Fruit fly (Drosophila melanogaster): ENCODE measurements around the gene CG12502.
"Not testable (repeated sequence)": the region's sequence is repeated elsewhere in the genome, so short reads cannot be mapped to it uniquely, and the experiment has no call there.

CG12502 gene

DNA sequence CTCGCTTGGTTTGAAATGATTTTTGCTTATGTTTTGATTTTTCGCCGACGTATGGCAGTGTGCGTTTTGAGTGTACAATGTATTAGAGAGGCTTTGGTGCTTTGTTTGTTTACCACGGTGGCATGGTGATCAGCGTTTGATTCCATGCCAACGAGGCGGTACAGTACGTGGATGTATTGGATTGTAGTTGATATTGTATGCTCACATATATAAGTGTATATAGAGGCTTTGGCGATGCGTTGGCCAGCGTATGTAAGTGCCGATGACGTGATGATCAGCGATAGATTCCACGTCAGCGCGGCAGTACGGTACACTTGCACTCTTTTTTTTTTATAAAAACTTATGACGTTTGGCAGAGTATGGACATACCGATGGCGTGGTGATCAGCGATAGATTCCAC lies at the start of gene CG12502:
Gene CG12502, plus strand, starts transcription at position 301 of the 400 bp plus-strand sequence.
- TF ChIP-seq CG13894 (tag; optimal IDR thresholded peaks at IDR 0.05); unpg (GFP tag; optimal IDR thresholded peaks at IDR 0.05); CG12071 (GFP tag; optimal IDR thresholded peaks at IDR 0.05): not testable (repeated sequence)

DNA sequence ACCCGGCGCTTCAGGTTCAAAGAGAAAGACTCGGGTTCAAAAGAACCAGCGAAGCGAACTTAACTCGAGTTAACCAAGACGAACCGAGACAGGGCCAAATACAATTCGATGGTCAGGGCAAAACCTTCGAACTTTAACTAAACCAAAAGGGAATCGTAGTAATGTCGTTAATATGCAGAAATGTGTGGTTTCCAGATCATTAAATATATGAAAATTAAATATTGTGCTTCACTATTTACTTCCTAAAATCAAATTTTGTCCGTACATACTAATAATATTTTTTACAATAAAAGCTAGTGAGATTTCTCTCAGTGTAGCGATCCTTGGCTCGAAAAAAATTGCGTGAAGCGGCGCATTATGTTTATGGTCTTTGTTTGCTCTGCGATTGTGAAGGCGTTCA lies 47.5 kb upstream of the CG12502 start:
- no peak for TF ChIP-seq br (optimal IDR thresholded peaks at IDR 0.05)
- TF ChIP-seq Dref (GFP tag; IDR thresholded peaks at IDR 0.05), result no peak
- TF ChIP-seq Mad (GFP tag; optimal IDR thresholded peaks at IDR 0.05), result no peak
- TF ChIP-seq dmrt99B (tag; optimal IDR thresholded peaks at IDR 0.05), result peak; percentile 12
- no peak for TF ChIP-seq CG15073 (GFP tag; optimal IDR thresholded peaks at IDR 0.05)
- no peak for TF ChIP-seq Hmr (GFP tag; optimal IDR thresholded peaks at IDR 0.05)
- no peak for TF ChIP-seq psq (GFP tag; optimal IDR thresholded peaks at IDR 0.05)
- TF ChIP-seq tap (tag; optimal IDR thresholded peaks at IDR 0.05), result no peak
- TF ChIP-seq vvl (GFP tag; IDR thresholded peaks at IDR 0.05), result no peak
- TF ChIP-seq Ets65A (GFP tag), result peak; percentile 11
- no peak for TF ChIP-seq exex (tag; optimal IDR thresholded peaks at IDR 0.05)
- TF ChIP-seq NC2α (GFP tag; optimal IDR thresholded peaks at IDR 0.05), result no peak
- TF ChIP-seq CG14050 (GFP tag; IDR thresholded peaks at IDR 0.05), result no peak
- TF ChIP-seq Nf-YC (tag; optimal IDR thresholded peaks at IDR 0.05), result no peak
- no peak for TF ChIP-seq sd (tag; optimal IDR thresholded peaks at IDR 0.05)
- TF ChIP-seq CG9727 (GFP tag; optimal IDR thresholded peaks at IDR 0.05), result no peak
- TF ChIP-seq nmo (GFP tag; optimal IDR thresholded peaks at IDR 0.05), result no peak
- TF ChIP-seq sim (GFP tag; IDR thresholded peaks at IDR 0.05), result no peak
- TF ChIP-seq Mrtf (GFP tag; IDR thresholded peaks at IDR 0.05), result no peak
- no peak for TF ChIP-seq CG3995 (GFP tag; optimal IDR thresholded peaks at IDR 0.05)
- TF ChIP-seq Hr51 (GFP tag; optimal IDR thresholded peaks at IDR 0.05), result peak in 1 of 2 experiments; percentile 22
- TF ChIP-seq Jarid2 (GFP tag; optimal IDR thresholded peaks at IDR 0.05), result no peak
- TF ChIP-seq H15 (GFP tag; IDR thresholded peaks at IDR 0.05), result no peak
- TF ChIP-seq CG31441 (GFP tag; IDR thresholded peaks at IDR 0.05), result no peak
- TF ChIP-seq NK7.1 (GFP tag; optimal IDR thresholded peaks at IDR 0.05), result no peak
- no peak for TF ChIP-seq CG12155 (GFP tag; optimal IDR thresholded peaks at IDR 0.05)
- no peak for TF ChIP-seq Trl (optimal IDR thresholded peaks at IDR 0.05)
- no peak for TF ChIP-seq Trl (GFP tag; optimal IDR thresholded peaks at IDR 0.05)
- TF ChIP-seq CG2678 (tag; optimal IDR thresholded peaks at IDR 0.05), result peak; percentile 21
- TF ChIP-seq CG9876 (GFP tag; optimal IDR thresholded peaks at IDR 0.05), result no peak
- TF ChIP-seq E2f1 (GFP tag; IDR thresholded peaks at IDR 0.05), result no peak
- TF ChIP-seq sens-2 (GFP tag; IDR thresholded peaks at IDR 0.05), result no peak
- TF ChIP-seq CG31388 (GFP tag; optimal IDR thresholded peaks at IDR 0.05), result no peak
- TF ChIP-seq toy (GFP tag; IDR thresholded peaks at IDR 0.05), result no peak
- no peak for TF ChIP-seq CG7271 (tag; optimal IDR thresholded peaks at IDR 0.05)
- TF ChIP-seq CG11504 (tag; optimal IDR thresholded peaks at IDR 0.05), result peak; percentile 24
- TF ChIP-seq B-H1 (GFP tag; IDR thresholded peaks at IDR 0.05), result 0 out of 3 replicates have a peak, but pooled peaks have one; percentile 31
- TF ChIP-seq inv (GFP tag; IDR thresholded peaks at IDR 0.05; ENCODE audit: partially characterized antibody), result no peak
- TF ChIP-seq Opbp (GFP tag; IDR thresholded peaks at IDR 0.05; ENCODE audit: partially characterized antibody), result no peak
- no peak for TF ChIP-seq CG7372 (GFP tag; IDR thresholded peaks at IDR 0.05)
- 0 out of 2 replicates have a peak, but pooled peaks have one; percentile 17 for TF ChIP-seq Drgx (GFP tag; IDR thresholded peaks at IDR 0.05)
- no peak for TF ChIP-seq lilli (GFP tag; optimal IDR thresholded peaks at IDR 0.05)
- TF ChIP-seq CG1603 (tag; optimal IDR thresholded peaks at IDR 0.05), result no peak
- TF ChIP-seq sna (GFP tag; IDR thresholded peaks at IDR 0.05; ENCODE audit: partially characterized antibody), result no peak
- no peak for TF ChIP-seq CG6765 (GFP tag; optimal IDR thresholded peaks at IDR 0.05)
- no peak for TF ChIP-seq Side (GFP tag; optimal IDR thresholded peaks at IDR 0.05)
- TF ChIP-seq scrt (GFP tag; optimal IDR thresholded peaks at IDR 0.05), result no peak
- no peak for TF ChIP-seq CG5180 (GFP tag; optimal IDR thresholded peaks at IDR 0.05)
